Fruit fly (Drosophila melanogaster) whole organism, prepupa: Measurements from ENCODE around the gene CG33003.

Experiments
- CG10631 ChIP-seq: fragments of 200-800 bp; sonication (Bioruptor generic); optimal IDR thresholded peaks from 2 replicates; lab custom pipeline; 2016; ENCODE audit warnings: missing biosample characterization, missing genetic modification characterization
- CG10669 ChIP-seq: fragments of 200-800 bp; sonication (Bioruptor generic); optimal IDR thresholded peaks from 3 replicates; lab custom pipeline; 2018; ENCODE audit warnings: missing biosample characterization, mild to moderate bottlenecking, missing genetic modification characterization, moderate library complexity
- CG11294 ChIP-seq: fragments of 200-800 bp; sonication (Bioruptor generic); IDR thresholded peaks from 2 replicates; pipeline ENCODE4 v1.3.6; 2022; ENCODE audit warnings: missing biosample characterization, missing genetic modification characterization
- CG11762 ChIP-seq: fragments of 200-800 bp; sonication (Bioruptor generic); optimal IDR thresholded peaks from 3 replicates; lab custom pipeline; 2016; ENCODE audit warnings: missing biosample characterization, missing genetic modification characterization; ENCODE audit not compliant: insufficient read depth
- CG11902 ChIP-seq: fragments of 200-800 bp; sonication (Bioruptor generic); optimal IDR thresholded peaks from 3 replicates; lab custom pipeline; 2016; ENCODE audit warnings: missing biosample characterization, missing genetic modification characterization
- CG1621 ChIP-seq: fragments of 200-800 bp; sonication (Bioruptor generic); optimal IDR thresholded peaks from 3 replicates; lab custom pipeline; 2018; ENCODE audit warnings: missing biosample characterization, mild to moderate bottlenecking, missing genetic modification characterization
- CG16779 ChIP-seq: fragments of 200-800 bp; sonication (Bioruptor generic); optimal IDR thresholded peaks from 3 replicates; lab custom pipeline; 2017; ENCODE audit warnings: missing biosample characterization, mild to moderate bottlenecking, missing genetic modification characterization
- CG3032 ChIP-seq: fragments of 200-800 bp; optimal IDR thresholded peaks from 2 replicates; lab custom pipeline; 2019; ENCODE audit warnings: missing biosample characterization, mild to moderate bottlenecking, missing genetic modification characterization, moderate library complexity
- CG31627 ChIP-seq: fragments of 200-800 bp; sonication (Bioruptor generic); optimal IDR thresholded peaks from 3 replicates; lab custom pipeline; 2016; ENCODE audit warnings: missing biosample characterization, missing genetic modification characterization
- CG32006 ChIP-seq: fragments of 200-800 bp; sonication (Bioruptor generic); optimal IDR thresholded peaks from 3 replicates; lab custom pipeline; 2017; ENCODE audit warnings: missing biosample characterization, mild to moderate bottlenecking, missing genetic modification characterization
- CG34406 ChIP-seq: fragments of 200-800 bp; sonication (Bioruptor generic); optimal IDR thresholded peaks from 3 replicates; lab custom pipeline; 2016; ENCODE audit warnings: missing biosample characterization, missing genetic modification characterization
- CG3919 ChIP-seq: fragments of 200-800 bp; sonication (Bioruptor generic); optimal IDR thresholded peaks from 3 replicates; lab custom pipeline; 2016; ENCODE audit warnings: missing biosample characterization, missing genetic modification characterization
- CG4318 ChIP-seq: fragments of 200-800 bp; sonication (Bioruptor generic); optimal IDR thresholded peaks from 3 replicates; lab custom pipeline; 2017; ENCODE audit warnings: missing biosample characterization, mild to moderate bottlenecking, missing genetic modification characterization
- CG6163 ChIP-seq: fragments of 200-800 bp; sonication (Bioruptor generic); IDR thresholded peaks from 3 replicates; pipeline ENCODE4 v1.3.6; 2022; ENCODE audit warnings: missing biosample characterization, missing genetic modification characterization
- CG6276 ChIP-seq: fragments of 200-800 bp; sonication (Bioruptor generic); optimal IDR thresholded peaks from 2 replicates; lab custom pipeline; 2017; ENCODE audit warnings: missing biosample characterization, mild to moderate bottlenecking, missing genetic modification characterization
- CG6792 ChIP-seq: fragments of 200-800 bp; sonication (Bioruptor generic); optimal IDR thresholded peaks from 3 replicates; lab custom pipeline; 2016; ENCODE audit warnings: missing biosample characterization, missing genetic modification characterization
- CG6854 ChIP-seq: fragments of 200-800 bp; sonication (Bioruptor generic); optimal IDR thresholded peaks from 2 replicates; lab custom pipeline; 2017; ENCODE audit warnings: missing biosample characterization, mild to moderate bottlenecking, missing genetic modification characterization
- CG7368 ChIP-seq: fragments of 200-800 bp; sonication (Bioruptor generic); optimal IDR thresholded peaks from 3 replicates; lab custom pipeline; 2016; ENCODE audit warnings: missing biosample characterization, missing genetic modification characterization
- CG8119 ChIP-seq: fragments of 200-800 bp; sonication (Bioruptor generic); IDR thresholded peaks from 3 replicates; pipeline ENCODE4 v1.3.6; 2022; ENCODE audit warnings: missing biosample characterization, missing genetic modification characterization
- CG8319 ChIP-seq: fragments of 200-800 bp; sonication (Bioruptor generic); optimal IDR thresholded peaks from 3 replicates; lab custom pipeline; 2016; ENCODE audit warnings: missing biosample characterization, missing genetic modification characterization
- CG8632 ChIP-seq: fragments of 200-800 bp; sonication (Bioruptor generic); optimal IDR thresholded peaks from 3 replicates; lab custom pipeline; 2016; ENCODE audit warnings: missing biosample characterization, missing genetic modification characterization
- CG9139 ChIP-seq: fragments of 200-800 bp; sonication (Bioruptor generic); optimal IDR thresholded peaks from 3 replicates; lab custom pipeline; 2017; ENCODE audit warnings: missing biosample characterization, mild to moderate bottlenecking, missing genetic modification characterization
- Eip75B ChIP-seq: fragments of 200-800 bp; sonication (Bioruptor generic); optimal IDR thresholded peaks from 3 replicates; lab custom pipeline; 2016; ENCODE audit warnings: missing biosample characterization, missing genetic modification characterization
- Eip78C ChIP-seq: fragments of 200-800 bp; sonication (Bioruptor generic); peaks from one replicate; lab custom pipeline; 2016; ENCODE audit warnings: missing biosample characterization, missing genetic modification characterization
- Eip93F ChIP-seq: fragments of 200-800 bp; sonication (Bioruptor generic); optimal IDR thresholded peaks from 2 replicates; lab custom pipeline; 2016; ENCODE audit warnings: missing biosample characterization, mild to moderate bottlenecking, missing genetic modification characterization
- Ets21C ChIP-seq: fragments of 200-800 bp; sonication (Bioruptor generic); optimal IDR thresholded peaks from 3 replicates; lab custom pipeline; 2016; ENCODE audit warnings: missing biosample characterization, missing genetic modification characterization
- Ets96B ChIP-seq: fragments of 200-800 bp; optimal IDR thresholded peaks from 2 replicates; lab custom pipeline; 2019; ENCODE audit warnings: missing biosample characterization, mild to moderate bottlenecking, missing genetic modification characterization, moderate library complexity
- Gug ChIP-seq: fragments of 200-800 bp; sonication (Bioruptor generic); IDR thresholded peaks from 2 replicates; pipeline ENCODE4 v1.3.6; 2022; ENCODE audit warnings: missing biosample characterization, missing genetic modification characterization
- Hr38 ChIP-seq: sonication (Bioruptor generic); optimal IDR thresholded peaks from 2 replicates; lab custom pipeline; 2016; ENCODE audit warnings: missing biosample characterization, missing genetic modification characterization
- Hr39 ChIP-seq: fragments of 200-800 bp; sonication (Bioruptor generic); optimal IDR thresholded peaks from 2 replicates; lab custom pipeline; 2016; ENCODE audit warnings: missing biosample characterization, missing genetic modification characterization
- Hr4 ChIP-seq: fragments of 200-800 bp; sonication (Bioruptor generic); optimal IDR thresholded peaks from 3 replicates; lab custom pipeline; 2016; ENCODE audit warnings: missing biosample characterization, missing genetic modification characterization
- Met ChIP-seq: fragments of 200-800 bp; sonication (Bioruptor generic); optimal IDR thresholded peaks from 3 replicates; lab custom pipeline; 2016; ENCODE audit warnings: missing biosample characterization, missing genetic modification characterization
- Smox ChIP-seq: fragments of 200-800 bp; sonication (Bioruptor generic); optimal IDR thresholded peaks from 3 replicates; lab custom pipeline; 2016; ENCODE audit warnings: missing biosample characterization, missing genetic modification characterization
- Sox102F ChIP-seq: fragments of 200-800 bp; sonication (Bioruptor generic); optimal IDR thresholded peaks from 2 replicates; lab custom pipeline; 2016; ENCODE audit warnings: missing biosample characterization, mild to moderate bottlenecking, missing genetic modification characterization
- Sox14 ChIP-seq: fragments of 200-800 bp; sonication (Bioruptor generic); optimal IDR thresholded peaks from 3 replicates; lab custom pipeline; 2016; ENCODE audit warnings: missing biosample characterization, missing genetic modification characterization
- Sox15 ChIP-seq: fragments of 200-800 bp; sonication (Bioruptor generic); optimal IDR thresholded peaks from 3 replicates; lab custom pipeline; 2016; ENCODE audit warnings: missing biosample characterization, missing genetic modification characterization
- achi ChIP-seq: fragments of 200-800 bp; sonication (Bioruptor generic); optimal IDR thresholded peaks from 3 replicates; lab custom pipeline; 2016; ENCODE audit warnings: missing biosample characterization, missing genetic modification characterization
- acj6 ChIP-seq: fragments of 200-800 bp; sonication (Bioruptor generic); optimal IDR thresholded peaks from 3 replicates; lab custom pipeline; 2016; ENCODE audit warnings: missing biosample characterization, missing genetic modification characterization
- dac ChIP-seq: fragments of 200-800 bp; sonication (Bioruptor generic); optimal IDR thresholded peaks from 2 replicates; lab custom pipeline; 2017; ENCODE audit warnings: missing biosample characterization, mild to moderate bottlenecking, missing genetic modification characterization
- dsx ChIP-seq: fragments of 200-800 bp; optimal IDR thresholded peaks from 3 replicates; lab custom pipeline; 2019; ENCODE audit warnings: missing biosample characterization, mild to moderate bottlenecking, missing genetic modification characterization, moderate library complexity; ENCODE audit not compliant: poor library complexity, severe bottlenecking
- eg ChIP-seq: fragments of 200-800 bp; sonication (Bioruptor generic); IDR thresholded peaks from 3 replicates; pipeline ENCODE4 v1.3.6; 2022; ENCODE audit warnings: missing biosample characterization, missing genetic modification characterization
- fd59A ChIP-seq: fragments of 200-800 bp; sonication (Bioruptor generic); optimal IDR thresholded peaks from 2 replicates; lab custom pipeline; 2017; ENCODE audit warnings: missing biosample characterization, mild to moderate bottlenecking, missing genetic modification characterization, missing genetic modification reagents
- fd85E ChIP-seq: fragments of 200-800 bp; sonication (Bioruptor generic); optimal IDR thresholded peaks from 3 replicates; lab custom pipeline; 2016; ENCODE audit warnings: missing biosample characterization, missing genetic modification characterization
- fkh ChIP-seq: fragments of 200-800 bp; sonication (Bioruptor generic); optimal IDR thresholded peaks from 3 replicates; lab custom pipeline; 2017; ENCODE audit warnings: missing biosample characterization, mild to moderate bottlenecking, missing genetic modification characterization, moderate library complexity
- lz ChIP-seq: fragments of 200-800 bp; sonication (Bioruptor generic); optimal IDR thresholded peaks from 3 replicates; lab custom pipeline; 2016; ENCODE audit warnings: missing biosample characterization, missing genetic modification characterization
- net ChIP-seq: fragments of 200-800 bp; sonication (Bioruptor generic); optimal IDR thresholded peaks from 3 replicates; lab custom pipeline; 2016; ENCODE audit warnings: missing biosample characterization, missing genetic modification characterization
- pdm3 ChIP-seq: fragments of 200-800 bp; sonication (Bioruptor generic); optimal IDR thresholded peaks from 3 replicates; lab custom pipeline; 2016; ENCODE audit warnings: missing biosample characterization, missing genetic modification characterization
- ss ChIP-seq, 2 experiments: fragments of 200-800 bp; sonication (Bioruptor generic); optimal IDR thresholded peaks; 2 replicates in 1 of 2; 3 replicates in 1 of 2; lab custom pipeline; 2017 to 2018; ENCODE audit warnings: mild to moderate bottlenecking in 2 of 2, missing biosample characterization in 2 of 2, missing genetic modification characterization in 2 of 2, moderate library complexity in 1 of 2
- topi ChIP-seq: fragments of 200-800 bp; sonication (Bioruptor generic); optimal IDR thresholded peaks from 3 replicates; lab custom pipeline; 2016; ENCODE audit warnings: missing biosample characterization, missing genetic modification characterization
- vri ChIP-seq: fragments of 200-800 bp; sonication (Bioruptor generic); optimal IDR thresholded peaks from 3 replicates; lab custom pipeline; 2016; ENCODE audit warnings: missing biosample characterization, mild to moderate bottlenecking, missing genetic modification characterization

Gene CG33003

dm6 chr2L:4375035-4376009, 25.4 kb upstream of the CG33003 start:
- no peak for TF ChIP-seq topi
- TF ChIP-seq eg (GFP tag; lab: Robert Waterston, UW): peak; percentile 65; the same call in 2 of the 3 replicates
- peak; percentile 45; the same call in 2 of the 3 replicates for TF ChIP-seq CG8119
- TF ChIP-seq CG11902 (GFP tag; lab: Kevin White, UChicago): no peak
- peak; percentile 51 to 63 for TF ChIP-seq ss (GFP tag; optimal IDR thresholded peaks at IDR 0.05; lab: Kevin White, UChicago)
- TF ChIP-seq CG11762 (GFP tag; lab: Kevin White, UChicago): no peak
- no peak for TF ChIP-seq CG6792 (GFP tag; lab: Kevin White, UChicago)
- TF ChIP-seq achi (GFP tag; lab: Kevin White, UChicago): no peak
- TF ChIP-seq CG4318 (GFP tag; lab: Kevin White, UChicago): no peak
- no peak for TF ChIP-seq CG3919 (GFP tag; lab: Kevin White, UChicago)
- no peak for TF ChIP-seq fd59A (GFP tag; lab: Kevin White, UChicago)
- TF ChIP-seq CG32006 (GFP tag; lab: Kevin White, UChicago): no peak
- no peak for TF ChIP-seq Eip93F (GFP tag; lab: Kevin White, UChicago)
- no peak for TF ChIP-seq CG8319 (GFP tag; lab: Kevin White, UChicago)
- TF ChIP-seq lz (GFP tag; lab: Kevin White, UChicago): no peak
- TF ChIP-seq CG8632: no peak
- TF ChIP-seq Met (GFP tag; lab: Kevin White, UChicago): no peak
- no peak for TF ChIP-seq Sox102F
- TF ChIP-seq CG10669 (GFP tag; lab: Kevin White, UChicago): no peak
- TF ChIP-seq CG16779 (tag; lab: Kevin White, UChicago): no peak
- TF ChIP-seq pdm3 (GFP tag; lab: Kevin White, UChicago): no peak
- no peak for TF ChIP-seq CG31627
- TF ChIP-seq CG1621 (tag; lab: Kevin White, UChicago): no peak
- no peak for TF ChIP-seq fd85E (GFP tag; lab: Kevin White, UChicago)
- no peak for TF ChIP-seq Sox14 (GFP tag; lab: Kevin White, UChicago)
- TF ChIP-seq fkh (GFP tag; lab: Kevin White, UChicago): peak; percentile 82
- no peak for TF ChIP-seq acj6 (GFP tag; lab: Kevin White, UChicago)
- TF ChIP-seq Gug (GFP tag; lab: Robert Waterston, UW): no peak
- TF ChIP-seq Sox15 (GFP tag; lab: Kevin White, UChicago): no peak
- peak; percentile 9 for TF ChIP-seq CG3032 (tag; lab: Kevin White, UChicago)
- TF ChIP-seq CG6163: peak; percentile 16; the same call in 1 of the 3 replicates
- no peak for TF ChIP-seq Hr39
- TF ChIP-seq Eip75B (GFP tag; lab: Kevin White, UChicago): no peak
- TF ChIP-seq Hr38 (GFP tag; lab: Kevin White, UChicago): no peak
- TF ChIP-seq Hr4: no peak
- peak; percentile 64 for TF ChIP-seq Eip78C (GFP tag; lab: Kevin White, UChicago)
- peak; percentile 50 for TF ChIP-seq CG6276 (GFP tag; lab: Kevin White, UChicago)
- no peak for TF ChIP-seq Smox (GFP tag; lab: Kevin White, UChicago)
- peak; percentile 20 for TF ChIP-seq CG9139 (GFP tag; lab: Kevin White, UChicago)
- peak; percentile 2 for TF ChIP-seq Ets96B (tag; lab: Kevin White, UChicago)
- peak; percentile 19 for TF ChIP-seq dsx (GFP tag; lab: Kevin White, UChicago)
- TF ChIP-seq CG7368 (GFP tag; lab: Kevin White, UChicago): no peak
- no peak for TF ChIP-seq CG11294 (GFP tag; lab: Robert Waterston, UW)
- TF ChIP-seq dac (GFP tag; lab: Kevin White, UChicago): no peak
- TF ChIP-seq CG10631: no peak
- no peak for TF ChIP-seq vri (GFP tag; lab: Kevin White, UChicago)
- no peak for TF ChIP-seq Ets21C (GFP tag; lab: Kevin White, UChicago)
- no peak for TF ChIP-seq CG34406
- TF ChIP-seq CG6854 (GFP tag; lab: Kevin White, UChicago): peak; percentile 40
- no peak for TF ChIP-seq net (GFP tag; lab: Kevin White, UChicago)
